Fruit fly (Drosophila melanogaster): Measurements from ENCODE around the gene CG6244.

Gene CG6244

DNA sequence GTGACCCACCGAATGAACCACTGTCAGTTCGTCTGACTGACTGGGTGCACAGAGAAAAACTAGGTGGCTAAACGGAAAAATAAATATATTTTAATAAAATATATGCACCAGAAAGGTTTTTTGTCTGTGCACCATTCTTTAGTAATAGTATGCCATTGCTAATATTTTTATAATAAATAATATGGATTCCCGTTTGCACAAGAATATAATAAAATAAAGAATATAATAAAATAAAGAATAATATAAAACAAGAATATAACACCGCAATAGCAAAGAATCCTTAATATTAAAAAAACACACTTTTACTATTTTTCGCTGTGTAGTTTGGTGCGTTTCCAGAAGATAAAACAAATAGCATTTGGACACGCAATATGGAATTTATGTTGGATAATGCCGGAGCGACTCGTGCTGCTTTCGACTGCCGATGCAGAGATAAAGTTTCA lies 39.2 kb upstream of the CG6244 start (continued):
- TF ChIP-seq org-1 (GFP tag; optimal IDR thresholded peaks at IDR 0.05) (no peak), CG8388 (GFP tag; optimal IDR thresholded peaks at IDR 0.05) (peak; percentile 64), CG2120 (GFP tag; optimal IDR thresholded peaks at IDR 0.05) (no peak), CG42726 (GFP tag; IDR thresholded peaks at IDR 0.05; ENCODE audit: partially characterized antibody) (no peak), ttk (GFP tag; IDR thresholded peaks at IDR 0.05) (no peak), CG18262 (tag; optimal IDR thresholded peaks at IDR 0.05) (peak; percentile 90), lab (GFP tag; optimal IDR thresholded peaks at IDR 0.05) (peak; percentile 76), jing (GFP tag; optimal IDR thresholded peaks at IDR 0.05) (peak; percentile 22), Myb (GFP tag; optimal IDR thresholded peaks at IDR 0.05) (no peak), CG9817 (tag; optimal IDR thresholded peaks at IDR 0.05) (no peak), stwl (tag; optimal IDR thresholded peaks at IDR 0.05) (peak; percentile 31), CG18619 (GFP tag; optimal IDR thresholded peaks at IDR 0.05) (peak; percentile 46), pb (GFP tag; optimal IDR thresholded peaks at IDR 0.05) (no peak), Fer1 (GFP tag; optimal IDR thresholded peaks at IDR 0.05) (peak; percentile 43), dati (GFP tag; IDR thresholded peaks at IDR 0.05) (no peak), E2f2 (GFP tag; IDR thresholded peaks at IDR 0.05) (peak; percentile 14; the same call in 1 of the 2 replicates), Ets97D (GFP tag; optimal IDR thresholded peaks at IDR 0.05) (no peak), CG5245 (GFP tag; optimal IDR thresholded peaks at IDR 0.05) (peak; percentile 70), Atf3 (GFP tag; optimal IDR thresholded peaks at IDR 0.05) (no peak), jumu (GFP tag; optimal IDR thresholded peaks at IDR 0.05) (no peak), Sox102F (GFP tag; optimal IDR thresholded peaks at IDR 0.05) (peak; percentile 78), Atf-2 (GFP tag; optimal IDR thresholded peaks at IDR 0.05) (no peak), Nf-YB (GFP tag; optimal IDR thresholded peaks at IDR 0.05) (peak; percentile 43), ara (GFP tag; IDR thresholded peaks at IDR 0.05) (peak; percentile 51; the same call in 1 of the 2 replicates), pan (optimal IDR thresholded peaks at IDR 0.05) (no peak), pan (GFP tag; optimal IDR thresholded peaks at IDR 0.05 in 1 of 2, IDR thresholded peaks at IDR 0.05 in 1 of 2) (peak in 1 of 2 experiments; percentile 35), seq (GFP tag; IDR thresholded peaks at IDR 0.05) (no peak), sens-2 (GFP tag; IDR thresholded peaks at IDR 0.05) (0 out of 2 replicates have a peak, but pooled peaks have one; percentile 36), pzg (GFP tag; optimal IDR thresholded peaks at IDR 0.05) (no peak), amos (GFP tag; IDR thresholded peaks at IDR 0.05; ENCODE audit: partially characterized antibody) (no peak), CG4707 (GFP tag; optimal IDR thresholded peaks at IDR 0.05) (no peak), CG17568 (GFP tag; optimal IDR thresholded peaks at IDR 0.05) (no peak), CG7839 (tag; optimal IDR thresholded peaks at IDR 0.05) (peak; percentile 73), CG14014 (GFP tag; IDR thresholded peaks at IDR 0.05) (0 out of 2 replicates have a peak, but pooled peaks have one; percentile 26), CG34224 (GFP tag; IDR thresholded peaks at IDR 0.05; ENCODE audit: partially characterized antibody) (no peak), H2.0 (GFP tag; IDR thresholded peaks at IDR 0.05) (0 out of 2 replicates have a peak, but pooled peaks have one; percentile 3), CG7786 (GFP tag; optimal IDR thresholded peaks at IDR 0.05) (no peak), zf30C (GFP tag; optimal IDR thresholded peaks at IDR 0.05) (peak; percentile 72), vvl (GFP tag; IDR thresholded peaks at IDR 0.05) (peak; percentile 69), Deaf1 (tag; optimal IDR thresholded peaks at IDR 0.05) (peak; percentile 49), salm (tag; optimal IDR thresholded peaks at IDR 0.05) (peak; percentile 29), esg (GFP tag; conservative IDR thresholded peaks at IDR 0.05) (peak; percentile 27; the same call in 1 of the 2 replicates), gcm (GFP tag; optimal IDR thresholded peaks at IDR 0.05) (peak; percentile 59), Mad (GFP tag; optimal IDR thresholded peaks at IDR 0.05) (no peak), CG12104 (GFP tag; optimal IDR thresholded peaks at IDR 0.05) (peak; percentile 36), Nf-YC (tag; optimal IDR thresholded peaks at IDR 0.05) (peak; percentile 27), CG6791 (GFP tag; IDR thresholded peaks at IDR 0.05; ENCODE audit: partially characterized antibody) (no peak), CG7556 (GFP tag; optimal IDR thresholded peaks at IDR 0.05) (peak; percentile 70), Jarid2 (GFP tag; optimal IDR thresholded peaks at IDR 0.05) (peak; percentile 25), pho (GFP tag; optimal IDR thresholded peaks at IDR 0.05) (no peak)

Measured in whole organism, embryonic.